Worm (Caenorhabditis elegans): ENCODE data around the gene R05G6.3.

The R05G6.3 gene

ce11 chrIV:7523744-7524143 lies 7.4 kb downstream of the R05G6.3 start:
- no peak for TF ChIP-seq gmeb-2 (tag; optimal IDR thresholded peaks at IDR 0.05)
- TF ChIP-seq madf-2 (tag; optimal IDR thresholded peaks at IDR 0.05), result no peak
- TF ChIP-seq nhr-11 (tag; optimal IDR thresholded peaks at IDR 0.05), result no peak
- no peak for TF ChIP-seq Y22D7AL.16 (tag; optimal IDR thresholded peaks at IDR 0.05)
- no peak for TF ChIP-seq ceh-18 (tag; optimal IDR thresholded peaks at IDR 0.05)
- no peak for TF ChIP-seq rnt-1 (tag; optimal IDR thresholded peaks at IDR 0.05)
- no peak for TF ChIP-seq lim-6 (tag; optimal IDR thresholded peaks at IDR 0.05)
- TF ChIP-seq hlh-8 (tag; optimal IDR thresholded peaks at IDR 0.05), result no peak

ce11 chrIV:7530226-7531070 lies 14.1 kb downstream of the R05G6.3 start:
- TF ChIP-seq ceh-2 (tag; optimal IDR thresholded peaks at IDR 0.05), result no peak
- TF ChIP-seq ceh-24 (tag; optimal IDR thresholded peaks at IDR 0.05), result no peak
- no peak for TF ChIP-seq hlh-13 (GFP tag; optimal IDR thresholded peaks at IDR 0.05)
- no peak for TF ChIP-seq pros-1 (tag; optimal IDR thresholded peaks at IDR 0.05)
- TF ChIP-seq ceh-48 (tag; optimal IDR thresholded peaks at IDR 0.05), result no peak
- no peak for TF ChIP-seq F13H6.1 (tag; optimal IDR thresholded peaks at IDR 0.05)
- TF ChIP-seq T23F11.4 (GFP tag; optimal IDR thresholded peaks at IDR 0.05), result no peak
- TF ChIP-seq pha-4 (tag; optimal IDR thresholded peaks at IDR 0.05), result no peak
- TF ChIP-seq ceh-19 (GFP tag; optimal IDR thresholded peaks at IDR 0.05), result no peak

- TF ChIP-seq ztf-16 (tag; optimal IDR thresholded peaks at IDR 0.05), result no peak
- TF ChIP-seq fkh-6 (tag; optimal IDR thresholded peaks at IDR 0.05), result no peak
- no peak for TF ChIP-seq ceh-19 (GFP tag; optimal IDR thresholded peaks at IDR 0.05)
- no peak for TF ChIP-seq sox-2 (GFP tag; IDR thresholded peaks at IDR 0.05)
- no peak for TF ChIP-seq ref-2 (tag; optimal IDR thresholded peaks at IDR 0.05)
- TF ChIP-seq ets-4 (tag; optimal IDR thresholded peaks at IDR 0.05), result no peak
- no peak for TF ChIP-seq ceh-9 (tag; optimal IDR thresholded peaks at IDR 0.05)
- TF ChIP-seq hlh-8 (tag; optimal IDR thresholded peaks at IDR 0.05), result no peak
- TF ChIP-seq ceh-30 (tag; optimal IDR thresholded peaks at IDR 0.05), result no peak
- TF ChIP-seq unc-55 (GFP tag; optimal IDR thresholded peaks at IDR 0.05), result no peak
- TF ChIP-seq pax-1 (tag; optimal IDR thresholded peaks at IDR 0.05), result no peak
- no peak for TF ChIP-seq hlh-15 (tag; optimal IDR thresholded peaks at IDR 0.05)
- TF ChIP-seq unc-42 (tag; optimal IDR thresholded peaks at IDR 0.05), result no peak
- no peak for TF ChIP-seq che-1 (tag; optimal IDR thresholded peaks at IDR 0.05)
- no peak for TF ChIP-seq nfya-1 (tag; optimal IDR thresholded peaks at IDR 0.05)
- TF ChIP-seq pat-9 (tag; optimal IDR thresholded peaks at IDR 0.05), result no peak
- no peak for TF ChIP-seq elt-2 (tag; optimal IDR thresholded peaks at IDR 0.05)
- TF ChIP-seq sdc-2 (tag; optimal IDR thresholded peaks at IDR 0.05), result no peak
- TF ChIP-seq hlh-6 (tag; optimal IDR thresholded peaks at IDR 0.05), result no peak
Measured at ce11 chrIV:7532360-7532759, 16.0 kb downstream of the R05G6.3 start, which contains the start of gene R05G6.1. Gene R05G6.1, plus strand, starts transcription at chrIV:7532660.

- no peak for TF ChIP-seq tbx-7 (tag; optimal IDR thresholded peaks at IDR 0.05)
- TF ChIP-seq unc-42 (tag; optimal IDR thresholded peaks at IDR 0.05), result peak; percentile 92
Measured at ce11 chrIV:7542485-7543001, 26.2 kb downstream of the R05G6.3 start, which contains the start of gene R05G6.10. Gene R05G6.10, minus strand, starts transcription at chrIV:7542535.

ce11 chrIV:7543662-7544061 lies 27.3 kb downstream of the R05G6.3 start:
- TF ChIP-seq ceh-30 (tag; optimal IDR thresholded peaks at IDR 0.05), result no peak
- no peak for TF ChIP-seq hlh-15 (tag; optimal IDR thresholded peaks at IDR 0.05)
- TF ChIP-seq ceh-48 (tag; optimal IDR thresholded peaks at IDR 0.05), result no peak
- TF ChIP-seq ceh-18 (tag; optimal IDR thresholded peaks at IDR 0.05), result no peak
- no peak for TF ChIP-seq ceh-6 (GFP tag; optimal IDR thresholded peaks at IDR 0.05)
- no peak for TF ChIP-seq K02D7.2 (tag; optimal IDR thresholded peaks at IDR 0.05)
- TF ChIP-seq ceh-24 (tag; optimal IDR thresholded peaks at IDR 0.05), result no peak
- no peak for TF ChIP-seq C08G9.2 (tag; optimal IDR thresholded peaks at IDR 0.05)
- no peak for TF ChIP-seq C38D4.7 (GFP tag; optimal IDR thresholded peaks at IDR 0.05)
- TF ChIP-seq elt-2 (tag; optimal IDR thresholded peaks at IDR 0.05), result no peak
- no peak for TF ChIP-seq unc-55 (GFP tag; optimal IDR thresholded peaks at IDR 0.05)
- TF ChIP-seq ceh-2 (tag; optimal IDR thresholded peaks at IDR 0.05), result no peak
- no peak for TF ChIP-seq unc-3 (GFP tag; conservative IDR thresholded peaks at IDR 0.05)
- TF ChIP-seq unc-3 (tag; optimal IDR thresholded peaks at IDR 0.05), result no peak
- TF ChIP-seq pat-9 (tag; optimal IDR thresholded peaks at IDR 0.05), result no peak
- no peak for TF ChIP-seq fkh-6 (tag; optimal IDR thresholded peaks at IDR 0.05)
- no peak for TF ChIP-seq ttx-3 (tag; optimal IDR thresholded peaks at IDR 0.05)

Data from whole organism, late embryonic.